Worm (Caenorhabditis elegans): ENCODE data around the gene Y24D9A.6.

Y24D9A.6 gene

ce11 chrIV:4400350-4401326 lies at the start of gene Y24D9A.6:
TSS of gene Y24D9A.6 (minus strand) at chrIV:4400400.
- TF ChIP-seq ama-1 (optimal IDR thresholded peaks at IDR 0.05) (no peak), hmg-4 (GFP tag; optimal IDR thresholded peaks at IDR 0.05) (no peak), sea-1 (GFP tag; conservative IDR thresholded peaks at IDR 0.05) (no peak), ceh-13 (GFP tag; optimal IDR thresholded peaks at IDR 0.05) (no peak), ceh-36 (tag; optimal IDR thresholded peaks at IDR 0.05) (no peak), flt-1 (GFP tag; IDR thresholded peaks at IDR 0.05) (no peak), B0310.2 (tag; optimal IDR thresholded peaks at IDR 0.05) (no peak), aly-1 (tag; optimal IDR thresholded peaks at IDR 0.05) (no peak), ets-7 (tag; optimal IDR thresholded peaks at IDR 0.05) (no peak), tbx-37 (GFP tag; conservative IDR thresholded peaks at IDR 0.05) (no peak), tbx-11 (GFP tag; IDR thresholded peaks at IDR 0.05) (no peak), hnd-1 (tag; optimal IDR thresholded peaks at IDR 0.05) (no peak), pes-1 (GFP tag; IDR thresholded peaks at IDR 0.05) (no peak)

ce11 chrIV:4449843-4450242 lies 49.6 kb upstream of the Y24D9A.6 start:
- no peak for TF ChIP-seq ama-1 (optimal IDR thresholded peaks at IDR 0.05)
- TF ChIP-seq tra-4 (tag; optimal IDR thresholded peaks at IDR 0.05): no peak
- TF ChIP-seq sea-1 (GFP tag; conservative IDR thresholded peaks at IDR 0.05): no peak
- no peak for TF ChIP-seq hmbx-1 (tag; optimal IDR thresholded peaks at IDR 0.05)
- TF ChIP-seq F13C5.2 (tag; optimal IDR thresholded peaks at IDR 0.05): no peak
- no peak for TF ChIP-seq hmg-4 (GFP tag; optimal IDR thresholded peaks at IDR 0.05)
- no peak for TF ChIP-seq scrt-1 (GFP tag; IDR thresholded peaks at IDR 0.05)
- no peak for TF ChIP-seq ets-7 (tag; optimal IDR thresholded peaks at IDR 0.05)
- TF ChIP-seq tbx-37 (GFP tag; conservative IDR thresholded peaks at IDR 0.05): no peak
- no peak for TF ChIP-seq B0310.2 (tag; optimal IDR thresholded peaks at IDR 0.05)
- TF ChIP-seq hnd-1 (tag; optimal IDR thresholded peaks at IDR 0.05): no peak
- no peak for TF ChIP-seq ceh-36 (tag; optimal IDR thresholded peaks at IDR 0.05)
- TF ChIP-seq tbx-11 (GFP tag; IDR thresholded peaks at IDR 0.05): no peak
- no peak for TF ChIP-seq pes-1 (GFP tag; IDR thresholded peaks at IDR 0.05)
- TF ChIP-seq flt-1 (GFP tag; IDR thresholded peaks at IDR 0.05): no peak
- TF ChIP-seq ceh-13 (GFP tag; optimal IDR thresholded peaks at IDR 0.05): no peak

- no peak for TF ChIP-seq tbx-11 (GFP tag; IDR thresholded peaks at IDR 0.05)
- no peak for TF ChIP-seq aly-1 (tag; optimal IDR thresholded peaks at IDR 0.05)
- no peak for TF ChIP-seq ama-1 (optimal IDR thresholded peaks at IDR 0.05)
- no peak for TF ChIP-seq tra-4 (tag; optimal IDR thresholded peaks at IDR 0.05)
- TF ChIP-seq tbx-37 (GFP tag; conservative IDR thresholded peaks at IDR 0.05): no peak
Observed at ce11 chrIV:4449439-4449838, 49.2 kb upstream of the Y24D9A.6 start, which contains the start of gene R08C7.12. TSS of gene R08C7.12 (plus strand) at chrIV:4449739.

ce11 chrIV:4448343-4448742 lies 48.1 kb upstream of the Y24D9A.6 start:
- TF ChIP-seq pes-1 (GFP tag; IDR thresholded peaks at IDR 0.05): no peak
- TF ChIP-seq ama-1 (optimal IDR thresholded peaks at IDR 0.05): no peak
- TF ChIP-seq ceh-13 (GFP tag; optimal IDR thresholded peaks at IDR 0.05): no peak
- no peak for TF ChIP-seq F13C5.2 (tag; optimal IDR thresholded peaks at IDR 0.05)
- TF ChIP-seq hmbx-1 (tag; optimal IDR thresholded peaks at IDR 0.05): no peak

- TF ChIP-seq sea-1 (GFP tag; conservative IDR thresholded peaks at IDR 0.05) (0 out of 2 replicates have a peak, but pooled peaks have one; percentile 2), pes-1 (GFP tag; IDR thresholded peaks at IDR 0.05) (0 out of 2 replicates have a peak, but pooled peaks have one; percentile 39), tbx-11 (GFP tag; IDR thresholded peaks at IDR 0.05) (no peak), ceh-13 (GFP tag; optimal IDR thresholded peaks at IDR 0.05) (no peak), flt-1 (GFP tag; IDR thresholded peaks at IDR 0.05) (no peak), aly-1 (tag; optimal IDR thresholded peaks at IDR 0.05) (no peak), tbx-37 (GFP tag; conservative IDR thresholded peaks at IDR 0.05) (no peak), ceh-36 (tag; optimal IDR thresholded peaks at IDR 0.05) (no peak), ets-7 (tag; optimal IDR thresholded peaks at IDR 0.05) (no peak)
Observed at ce11 chrIV:4447367-4447766, 47.2 kb upstream of the Y24D9A.6 start.

DNA sequence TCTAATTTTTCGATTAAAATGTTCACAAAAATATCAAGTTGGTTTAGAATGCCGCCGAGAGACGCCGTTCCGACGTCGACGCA lies 46.9 kb upstream of the Y24D9A.6 start, which contains the start of gene chat-1:
chat-1 (plus strand) TSS at position 48 of the 83 bp plus-strand sequence.
- no peak for TF ChIP-seq ets-7 (tag; optimal IDR thresholded peaks at IDR 0.05)
- no peak for TF ChIP-seq F13C5.2 (tag; optimal IDR thresholded peaks at IDR 0.05)
- TF ChIP-seq sea-1 (GFP tag; conservative IDR thresholded peaks at IDR 0.05): 0 out of 2 replicates have a peak, but pooled peaks have one; percentile 16
- no peak for TF ChIP-seq tbx-37 (GFP tag; conservative IDR thresholded peaks at IDR 0.05)
- peak; percentile 11 for TF ChIP-seq ama-1 (optimal IDR thresholded peaks at IDR 0.05)

- peak; percentile 81 for TF ChIP-seq ama-1 (optimal IDR thresholded peaks at IDR 0.05)
- no peak for TF ChIP-seq hnd-1 (tag; optimal IDR thresholded peaks at IDR 0.05)
Observed at ce11 chrIV:4446884-4447283, 46.7 kb upstream of the Y24D9A.6 start.

- TF ChIP-seq aly-1 (tag; optimal IDR thresholded peaks at IDR 0.05): no peak
- TF ChIP-seq hnd-1 (tag; optimal IDR thresholded peaks at IDR 0.05): no peak
- peak; percentile 60; the same call in 1 of the 2 replicates for TF ChIP-seq pes-1 (GFP tag; IDR thresholded peaks at IDR 0.05)
- no peak for TF ChIP-seq ceh-13 (GFP tag; optimal IDR thresholded peaks at IDR 0.05)
- no peak for TF ChIP-seq scrt-1 (GFP tag; IDR thresholded peaks at IDR 0.05)
- TF ChIP-seq hmbx-1 (tag; optimal IDR thresholded peaks at IDR 0.05): no peak
- no peak for TF ChIP-seq ets-7 (tag; optimal IDR thresholded peaks at IDR 0.05)
- TF ChIP-seq F13C5.2 (tag; optimal IDR thresholded peaks at IDR 0.05): peak; percentile 48
- no peak for TF ChIP-seq tbx-11 (GFP tag; IDR thresholded peaks at IDR 0.05)
- peak; percentile 60 for TF ChIP-seq flt-1 (GFP tag; IDR thresholded peaks at IDR 0.05)
- TF ChIP-seq tra-4 (tag; optimal IDR thresholded peaks at IDR 0.05): no peak
- 0 out of 2 replicates have a peak, but pooled peaks have one; percentile 20 for TF ChIP-seq sea-1 (GFP tag; conservative IDR thresholded peaks at IDR 0.05)
- TF ChIP-seq ama-1 (optimal IDR thresholded peaks at IDR 0.05): no peak
- TF ChIP-seq hmg-4 (GFP tag; optimal IDR thresholded peaks at IDR 0.05): no peak
- TF ChIP-seq B0310.2 (tag; optimal IDR thresholded peaks at IDR 0.05): no peak
- no peak for TF ChIP-seq ceh-36 (tag; optimal IDR thresholded peaks at IDR 0.05)
- peak; percentile 43; the same call in 1 of the 2 replicates for TF ChIP-seq tbx-37 (GFP tag; conservative IDR thresholded peaks at IDR 0.05)
Observed at ce11 chrIV:4445711-4446290, 45.6 kb upstream of the Y24D9A.6 start, which contains the start of the genes wapl-1 and htz-1. TSS of gene wapl-1 (minus strand) at chrIV:4445740. TSS of gene htz-1 (plus strand) at chrIV:4446216.
